Worm (Caenorhabditis elegans) whole organism, late embryonic: Measurements from ENCODE around the gene Y24D9A.6.
A peak's percentile ranks its signal among the peaks of the same experiment; 100 is the strongest.

Source experiments
- C08G9.2 ChIP-seq: sonication (generic microtip); optimal IDR thresholded peaks from 2 replicates; lab custom pipeline; 2016; ENCODE audit warnings: mild to moderate bottlenecking, missing genetic modification characterization, moderate library complexity, missing compliant biosample characterization
- F13H6.1 ChIP-seq: sonication (generic microtip); optimal IDR thresholded peaks from 2 replicates; lab custom pipeline; 2016; ENCODE audit warnings: missing genetic modification characterization, missing compliant biosample characterization
- K02D7.2 ChIP-seq: sonication (generic microtip); optimal IDR thresholded peaks from 2 replicates; lab custom pipeline; 2017; ENCODE audit warnings: mild to moderate bottlenecking, missing genetic modification characterization, missing compliant biosample characterization
- K09A11.1 ChIP-seq: sonication (generic microtip); optimal IDR thresholded peaks from 2 replicates; lab custom pipeline; 2017; ENCODE audit warnings: antibody characterized with exemption, mild to moderate bottlenecking, missing genetic modification characterization, missing compliant biosample characterization; ENCODE audit not compliant: insufficient read depth
- T23F11.4 ChIP-seq: fragments of 200-800 bp; sonication (Bioruptor generic); optimal IDR thresholded peaks from 2 replicates; lab custom pipeline; 2018; ENCODE audit warnings: mild to moderate bottlenecking, missing genetic modification characterization, missing compliant biosample characterization
- Y22D7AL.16 ChIP-seq: sonication (generic microtip); optimal IDR thresholded peaks from 2 replicates; lab custom pipeline; 2016; ENCODE audit warnings: missing genetic modification characterization, missing compliant biosample characterization
- ceh-14 ChIP-seq: sonication (generic microtip); optimal IDR thresholded peaks from 2 replicates; lab custom pipeline; 2016; ENCODE audit warnings: missing genotype, missing genetic modification characterization, missing compliant biosample characterization
- ceh-18 ChIP-seq: sonication (generic microtip); optimal IDR thresholded peaks from 2 replicates; lab custom pipeline; 2016; ENCODE audit warnings: missing genetic modification characterization, missing compliant biosample characterization
- ceh-19 ChIP-seq: fragments of 200-800 bp; sonication (Bioruptor generic); optimal IDR thresholded peaks from 2 replicates; lab custom pipeline; 2018; ENCODE audit warnings: mild to moderate bottlenecking, missing genetic modification characterization, missing compliant biosample characterization
- ceh-2 ChIP-seq: sonication (generic microtip); optimal IDR thresholded peaks from 2 replicates; lab custom pipeline; 2016; ENCODE audit warnings: missing genotype, missing genetic modification characterization, missing compliant biosample characterization
- ceh-34 ChIP-seq: sonication (generic microtip); optimal IDR thresholded peaks from 2 replicates; lab custom pipeline; 2016; ENCODE audit warnings: mild to moderate bottlenecking, missing genetic modification characterization, missing compliant biosample characterization
- ceh-6 ChIP-seq: fragments of 200-800 bp; sonication (Bioruptor generic); optimal IDR thresholded peaks from 2 replicates; lab custom pipeline; 2018; ENCODE audit warnings: mild to moderate bottlenecking, missing genetic modification characterization, missing compliant biosample characterization
- ceh-9 ChIP-seq: sonication (generic microtip); optimal IDR thresholded peaks from 2 replicates; lab custom pipeline; 2016; ENCODE audit warnings: mild to moderate bottlenecking, missing genetic modification characterization, inconsistent platforms, missing compliant biosample characterization
- che-1 ChIP-seq: sonication (generic microtip); optimal IDR thresholded peaks from 2 replicates; lab custom pipeline; 2016; ENCODE audit warnings: mild to moderate bottlenecking, missing genetic modification characterization, missing compliant biosample characterization
- dmd-4 ChIP-seq: sonication (generic microtip); optimal IDR thresholded peaks from 2 replicates; lab custom pipeline; 2016; ENCODE audit warnings: borderline replicate concordance, missing genetic modification characterization, missing compliant biosample characterization
- dve-1 ChIP-seq: sonication (generic microtip); optimal IDR thresholded peaks from 2 replicates; lab custom pipeline; 2017; ENCODE audit warnings: antibody characterized with exemption, mild to moderate bottlenecking, missing genetic modification characterization, missing compliant biosample characterization
- elt-4 ChIP-seq: sonication (generic microtip); optimal IDR thresholded peaks from 2 replicates; lab custom pipeline; 2016; ENCODE audit warnings: missing genetic modification characterization, missing compliant biosample characterization
- fkh-10 ChIP-seq: fragments of 150-350 bp; optimal IDR thresholded peaks from 2 replicates; lab custom pipeline; 2014; ENCODE audit warnings: missing biosample characterization, missing genetic modification reagents, missing genetic modification characterization
- fkh-6 ChIP-seq: sonication (generic microtip); optimal IDR thresholded peaks from 2 replicates; lab custom pipeline; 2016; ENCODE audit warnings: missing genetic modification characterization, missing compliant biosample characterization
- gmeb-2 ChIP-seq: sonication (generic microtip); optimal IDR thresholded peaks from 2 replicates; lab custom pipeline; 2016; ENCODE audit warnings: missing genetic modification characterization, inconsistent platforms, missing compliant biosample characterization
- hlh-13 ChIP-seq: fragments of 200-800 bp; sonication (Bioruptor generic); optimal IDR thresholded peaks from 2 replicates; lab custom pipeline; 2018; ENCODE audit warnings: mild to moderate bottlenecking, missing genetic modification characterization, missing compliant biosample characterization
- hlh-15 ChIP-seq: sonication (generic microtip); optimal IDR thresholded peaks from 2 replicates; lab custom pipeline; 2016; ENCODE audit warnings: missing genetic modification characterization, missing compliant biosample characterization
- hlh-8 ChIP-seq: sonication (generic microtip); optimal IDR thresholded peaks from 2 replicates; lab custom pipeline; 2016; ENCODE audit warnings: missing genotype, missing genetic modification characterization, missing compliant biosample characterization
- lim-6 ChIP-seq: sonication (generic microtip); optimal IDR thresholded peaks from 2 replicates; lab custom pipeline; 2016; ENCODE audit warnings: missing genetic modification characterization, missing compliant biosample characterization
- lin-11 ChIP-seq: fragments of 200-800 bp; sonication (Bioruptor generic); optimal IDR thresholded peaks from 2 replicates; lab custom pipeline; 2018; ENCODE audit warnings: mild to moderate bottlenecking, missing genetic modification characterization, missing compliant biosample characterization
- madf-2 ChIP-seq: sonication (generic microtip); optimal IDR thresholded peaks from 2 replicates; lab custom pipeline; 2017; ENCODE audit warnings: missing genetic modification characterization, missing compliant biosample characterization
- nfya-1 ChIP-seq: sonication (generic microtip); optimal IDR thresholded peaks from 2 replicates; lab custom pipeline; 2017; ENCODE audit warnings: missing genetic modification characterization, mild to moderate bottlenecking, missing compliant biosample characterization, antibody characterized with exemption, moderate library complexity
- nhr-232 ChIP-seq: sonication (generic microtip); optimal IDR thresholded peaks from 2 replicates; lab custom pipeline; 2016; ENCODE audit warnings: missing genetic modification characterization, missing compliant biosample characterization
- odd-2 ChIP-seq: sonication (generic microtip); optimal IDR thresholded peaks from 2 replicates; lab custom pipeline; 2017; ENCODE audit warnings: antibody characterized with exemption, mild to moderate bottlenecking, missing genetic modification characterization, missing compliant biosample characterization
- pag-3 ChIP-seq: sonication (generic microtip); optimal IDR thresholded peaks from 2 replicates; lab custom pipeline; 2016; ENCODE audit warnings: missing compliant biosample characterization, missing genetic modification characterization, borderline replicate concordance
- pat-9 ChIP-seq: fragments of 200-800 bp; sonication (Bioruptor generic); optimal IDR thresholded peaks from 2 replicates; lab custom pipeline; 2018; ENCODE audit warnings: mild to moderate bottlenecking, missing genetic modification characterization, moderate library complexity, missing compliant biosample characterization
- pqm-1 ChIP-seq: sonication (generic microtip); optimal IDR thresholded peaks from 2 replicates; lab custom pipeline; 2016; ENCODE audit warnings: missing genetic modification characterization, missing compliant biosample characterization
- sox-4 ChIP-seq: sonication (generic microtip); optimal IDR thresholded peaks from 2 replicates; lab custom pipeline; 2017; ENCODE audit warnings: mild to moderate bottlenecking, missing genetic modification characterization, inconsistent platforms, missing compliant biosample characterization
- syd-9 ChIP-seq: sonication (generic microtip); optimal IDR thresholded peaks from 2 replicates; lab custom pipeline; 2016; ENCODE audit warnings: mild to moderate bottlenecking, missing genetic modification characterization, moderate library complexity, missing compliant biosample characterization
- tbx-7 ChIP-seq: sonication (generic microtip); optimal IDR thresholded peaks from 2 replicates; lab custom pipeline; 2016; ENCODE audit warnings: missing genotype, missing genetic modification characterization, missing compliant biosample characterization
- ttx-3 ChIP-seq: sonication (generic microtip); optimal IDR thresholded peaks from 2 replicates; lab custom pipeline; 2016; ENCODE audit warnings: missing genetic modification reagents, missing genetic modification characterization, missing compliant biosample characterization
- unc-42 ChIP-seq: sonication (generic microtip); optimal IDR thresholded peaks from 2 replicates; lab custom pipeline; 2016; ENCODE audit warnings: missing genotype, missing genetic modification characterization, missing compliant biosample characterization
- zip-5 ChIP-seq: sonication (generic microtip); optimal IDR thresholded peaks from 2 replicates; lab custom pipeline; 2016; ENCODE audit warnings: missing genetic modification characterization, missing compliant biosample characterization

The Y24D9A.6 gene

DNA sequence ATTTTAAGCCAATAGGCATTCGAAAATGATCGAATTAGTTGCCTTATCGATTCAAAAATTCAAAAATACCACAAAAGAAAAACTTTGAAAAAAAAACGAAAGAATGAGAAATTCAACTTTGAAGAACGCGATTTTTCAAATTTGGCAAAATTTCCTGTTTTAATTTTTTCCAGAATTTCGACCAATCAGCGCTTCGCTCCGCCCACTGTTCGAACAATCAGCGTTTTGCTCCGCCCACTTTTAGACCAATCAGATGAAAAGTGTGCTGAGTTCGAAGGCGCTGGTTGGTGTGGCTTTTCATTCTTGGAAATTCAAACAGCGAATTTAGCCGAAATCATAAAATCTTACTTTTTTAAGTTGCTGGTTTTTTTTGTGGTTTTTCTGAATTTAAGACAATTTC is 2.6 kb downstream of the Y24D9A.6 start:
- TF ChIP-seq gmeb-2 (tag; lab: Kevin White, UChicago) (no peak), nfya-1 (tag; lab: Kevin White, UChicago) (peak; percentile 85)

DNA sequence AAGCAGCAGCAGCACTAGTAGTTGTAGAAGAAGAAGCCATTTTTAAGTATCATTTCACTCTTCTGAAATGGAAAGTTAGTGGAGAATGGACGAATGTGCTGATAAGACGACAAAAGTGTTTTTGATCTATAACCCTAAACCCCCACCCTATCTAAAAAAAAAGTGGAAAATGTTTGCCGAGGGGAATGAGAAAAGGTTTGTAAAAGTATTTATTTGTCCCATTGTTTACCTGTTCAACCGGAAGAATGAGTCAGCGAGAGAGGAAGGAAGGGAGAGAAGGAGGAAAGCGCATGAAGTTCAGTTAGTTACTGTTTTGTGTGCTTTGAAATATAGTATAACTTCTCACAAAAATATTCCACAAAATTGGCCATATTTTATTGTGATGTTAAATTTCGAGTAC is 3.1 kb downstream of the Y24D9A.6 start:
- TF ChIP-seq fkh-10 (GFP tag; lab: Kevin White, UChicago) (no peak), syd-9 (tag; lab: Kevin White, UChicago) (no peak), Y22D7AL.16 (tag; lab: Kevin White, UChicago) (no peak), hlh-8 (tag; lab: Kevin White, UChicago) (no peak), K02D7.2 (tag; lab: Kevin White, UChicago) (no peak), madf-2 (tag; lab: Kevin White, UChicago) (no peak), sox-4 (tag; lab: Kevin White, UChicago) (no peak), lim-6 (tag; lab: Kevin White, UChicago) (no peak), pqm-1 (no peak), hlh-13 (GFP tag; lab: Kevin White, UChicago) (no peak), nhr-232 (tag; lab: Kevin White, UChicago) (no peak), ttx-3 (tag; lab: Kevin White, UChicago) (no peak), ceh-19 (no peak), ceh-18 (tag; lab: Kevin White, UChicago) (no peak), dmd-4 (tag; lab: Kevin White, UChicago) (no peak), odd-2 (no peak), ceh-14 (tag; lab: Kevin White, UChicago) (no peak), lin-11 (no peak)

DNA sequence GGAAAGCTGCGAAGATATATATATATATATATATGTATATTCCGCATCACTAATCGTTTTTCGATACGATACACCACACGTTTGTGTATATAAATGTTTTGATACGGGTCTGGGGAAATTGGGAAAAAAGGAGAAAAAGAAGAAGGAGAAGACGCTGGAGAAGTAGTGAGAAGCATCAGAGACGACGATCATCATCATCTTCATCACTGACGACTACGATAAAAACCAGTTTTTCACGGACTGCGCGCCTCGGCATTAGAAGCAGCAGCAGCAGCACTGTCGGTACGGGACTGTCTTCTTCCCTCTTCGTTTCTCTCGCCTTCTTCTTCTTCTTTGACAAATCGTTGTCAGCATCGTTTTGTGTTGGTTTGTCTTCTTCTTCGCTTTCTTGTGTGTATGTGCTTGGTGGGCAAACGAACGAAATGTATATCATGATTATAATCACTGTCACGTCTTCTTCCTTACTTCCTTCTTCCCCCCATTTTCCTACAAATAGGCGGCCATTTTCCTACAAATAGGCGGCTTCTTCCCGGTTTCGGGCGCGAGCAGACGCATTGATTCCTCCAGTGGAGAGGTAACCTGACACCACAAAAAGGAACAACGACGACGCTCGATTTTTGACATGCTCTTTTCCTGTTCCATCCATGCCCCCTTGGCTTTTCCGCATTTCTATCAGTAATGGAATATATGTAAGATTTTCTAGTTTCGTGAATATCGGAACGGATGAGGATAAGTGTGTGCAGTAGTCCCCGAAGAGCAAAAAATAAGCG is 4.0 kb downstream of the Y24D9A.6 start:
- TF ChIP-seq nhr-232 (tag; lab: Kevin White, UChicago) (no peak), ceh-34 (tag; lab: Kevin White, UChicago) (peak; percentile 95)

DNA sequence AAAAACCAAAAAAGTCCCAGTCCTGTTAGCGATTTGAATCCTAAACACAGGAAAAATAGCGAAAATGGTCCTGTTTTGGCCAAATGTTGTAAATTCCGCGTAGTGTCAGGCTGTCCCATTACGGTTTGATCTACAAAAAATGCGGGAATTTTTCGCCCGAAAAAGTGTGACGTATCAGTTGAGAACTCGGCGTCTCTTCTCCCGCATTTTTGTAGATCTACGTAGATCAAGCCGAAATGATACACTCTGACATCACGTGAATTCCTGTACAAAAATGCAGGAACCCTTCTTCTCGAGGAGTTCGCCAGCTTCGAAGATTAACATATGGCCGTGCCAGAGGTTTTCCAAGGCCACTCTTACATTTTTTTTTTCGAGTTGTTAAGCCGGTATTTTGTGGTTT is 4.6 kb downstream of the Y24D9A.6 start:
- TF ChIP-seq sox-4 (tag; lab: Kevin White, UChicago) = no peak
- TF ChIP-seq K02D7.2 (tag; lab: Kevin White, UChicago) = no peak
- no peak for TF ChIP-seq pqm-1

DNA sequence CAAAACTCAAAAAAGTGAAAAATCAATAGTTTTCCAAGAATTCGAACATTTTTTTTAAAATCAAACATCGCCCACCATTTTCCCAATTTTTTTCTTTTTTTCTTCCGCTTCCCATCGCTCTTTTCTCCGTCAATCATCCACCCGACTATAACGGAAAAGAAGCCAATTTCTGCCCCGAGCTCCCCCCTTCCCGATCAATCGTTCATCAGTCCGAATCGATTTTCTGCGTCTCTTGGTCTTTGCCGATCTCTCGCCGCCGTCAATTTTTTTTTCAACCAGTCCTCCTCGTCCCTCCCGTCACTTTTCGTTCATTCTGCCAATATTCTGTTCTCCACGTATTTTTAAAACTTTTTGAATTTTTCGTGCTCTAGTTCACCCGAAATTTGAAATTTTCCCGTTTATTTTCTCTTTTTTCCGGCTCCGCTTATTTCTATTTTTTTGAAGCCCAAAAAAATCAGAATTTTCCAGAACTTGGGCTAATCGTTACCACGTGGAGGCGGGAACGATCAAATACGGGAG is 6.2 kb downstream of the Y24D9A.6 start, which contains the start of gene ell-1:
Gene ell-1 (plus strand): TSS at position 469 of the 519 bp plus-strand sequence.
- TF ChIP-seq zip-5 (tag; lab: Kevin White, UChicago) (no peak), C08G9.2 (tag; lab: Kevin White, UChicago) (peak; percentile 11), Y22D7AL.16 (tag; lab: Kevin White, UChicago) (no peak), unc-42 (tag; lab: Kevin White, UChicago) (no peak), elt-4 (no peak), T23F11.4 (GFP tag; lab: Kevin White, UChicago) (no peak), che-1 (tag; lab: Kevin White, UChicago) (no peak)

DNA sequence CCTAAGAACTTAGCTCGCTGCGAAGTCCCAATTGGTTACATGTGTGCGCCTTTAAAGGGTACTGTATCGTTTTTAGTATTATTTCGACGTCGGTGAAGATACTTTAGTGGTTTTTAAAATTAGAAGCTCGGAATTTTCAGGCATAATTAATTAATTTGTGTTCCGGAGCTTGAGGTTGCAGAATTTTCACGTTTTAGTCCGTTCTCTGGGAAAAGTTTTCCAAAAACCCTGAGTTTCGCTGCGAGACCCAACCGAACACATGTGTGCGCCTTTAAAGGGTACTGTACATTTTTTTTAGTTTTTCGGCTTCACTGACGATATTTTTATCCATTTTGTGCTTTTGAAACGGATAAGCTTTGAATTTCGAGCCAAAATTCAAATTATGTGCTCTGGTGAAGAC is 6.7 kb downstream of the Y24D9A.6 start:
- TF ChIP-seq pag-3 (tag; lab: Kevin White, UChicago) (no peak), dve-1 (no peak), ceh-2 (tag; lab: Kevin White, UChicago) (no peak), K09A11.1 (tag; lab: Kevin White, UChicago) (no peak), fkh-6 (tag; lab: Kevin White, UChicago) (no peak), sox-4 (tag; lab: Kevin White, UChicago) (no peak), ceh-34 (tag; lab: Kevin White, UChicago) (no peak), ceh-6 (GFP tag; lab: Kevin White, UChicago) (no peak), ceh-9 (no peak), ceh-18 (tag; lab: Kevin White, UChicago) (no peak), syd-9 (tag; lab: Kevin White, UChicago) (no peak), unc-42 (tag; lab: Kevin White, UChicago) (no peak), ceh-19 (no peak), nfya-1 (tag; lab: Kevin White, UChicago) (no peak), tbx-7 (tag; lab: Kevin White, UChicago) (no peak), pat-9 (tag; lab: Kevin White, UChicago) (no peak), F13H6.1 (tag; lab: Kevin White, UChicago) (no peak), K02D7.2 (tag; lab: Kevin White, UChicago) (no peak), hlh-15 (tag; lab: Kevin White, UChicago) (no peak)
